Worm (Caenorhabditis elegans) whole organism, early embryonic: ENCODE results near the gene cec-5.

Experiments used
- ceh-13 ChIP-seq: fragments of 200-800 bp; sonication (Bioruptor generic); optimal IDR thresholded peaks from 2 replicates; lab custom pipeline; 2018; ENCODE audit warnings: mild to moderate bottlenecking, missing genetic modification characterization, missing compliant biosample characterization
- ets-7 ChIP-seq: sonication (generic microtip); optimal IDR thresholded peaks from 2 replicates; lab custom pipeline; 2016; ENCODE audit warnings: missing genotype, missing genetic modification characterization, missing compliant biosample characterization

ce11 chrIV:7623078-7623477, 43.2 kb upstream of the cec-5 start:
- TF ChIP-seq ets-7 (tag; lab: Kevin White, UChicago) = no peak
- TF ChIP-seq ceh-13 (GFP tag; lab: Kevin White, UChicago) = no peak
